Worm (Caenorhabditis elegans): Measurements from ENCODE around the gene ZC250.5.

DNA sequence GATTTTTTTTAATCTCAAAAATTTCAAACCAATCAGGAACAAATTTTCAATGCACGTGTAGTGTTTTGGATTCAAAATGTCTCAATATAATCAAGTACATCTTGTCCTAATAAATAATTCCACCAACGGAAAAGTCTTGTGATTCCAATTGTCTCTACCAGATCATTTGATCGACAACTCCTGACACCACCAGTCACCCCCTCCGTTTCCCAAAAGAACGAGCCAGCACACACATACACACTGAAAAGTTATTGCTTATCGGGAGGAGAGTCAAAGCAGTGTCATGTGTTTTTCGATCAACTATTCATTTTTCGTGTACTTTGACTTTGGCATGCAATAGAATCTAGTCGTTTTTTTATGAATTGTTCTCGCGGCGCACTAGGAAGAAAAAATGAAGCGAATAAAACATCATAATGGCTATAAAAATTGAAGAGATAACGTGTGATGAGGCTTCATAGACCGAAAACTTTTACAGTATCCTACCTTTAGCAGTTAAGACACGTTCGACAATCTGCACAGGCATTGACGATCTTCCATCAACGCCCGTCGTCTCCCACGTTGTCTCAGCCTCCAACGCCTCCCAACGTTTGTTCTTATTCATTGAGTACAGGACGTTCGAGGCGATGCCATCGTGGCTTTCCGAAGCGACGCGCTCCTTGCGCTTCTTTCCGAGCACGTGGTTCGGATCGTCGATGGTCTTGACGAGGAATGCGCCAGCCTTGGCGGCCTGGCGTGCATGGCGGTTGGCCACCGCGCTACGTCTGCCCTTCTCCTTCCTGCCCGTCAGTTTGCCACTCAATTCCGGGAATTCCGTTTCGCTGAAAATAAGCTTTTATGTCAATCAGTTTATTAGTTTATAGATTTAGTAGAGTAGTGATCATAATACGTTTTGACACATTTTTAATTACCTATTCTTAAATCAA lies 38.1 kb downstream of the ZC250.5 start:
- TF ChIP-seq ztf-11 (tag; optimal IDR thresholded peaks at IDR 0.05) (no peak), egl-27 (tag; optimal IDR thresholded peaks at IDR 0.05) (no peak), snpc-4 (tag; optimal IDR thresholded peaks at IDR 0.05) (no peak), skn-1 (tag; optimal IDR thresholded peaks at IDR 0.05) (peak; percentile 39), zag-1 (tag; optimal IDR thresholded peaks at IDR 0.05) (no peak), ama-1 (optimal IDR thresholded peaks at IDR 0.05) (peak; percentile 62)

Measured in whole organism, L3 larva.